Fruit fly (Drosophila melanogaster) whole organism, prepupa: Measurements from ENCODE around the gene CG1092.
A peak's percentile ranks its signal among the peaks of the same experiment; 100 is the strongest.

ENCODE experiments used
- Blimp-1 ChIP-seq: fragments of 200-800 bp; sonication (Bioruptor generic); optimal IDR thresholded peaks from 3 replicates; lab custom pipeline; 2017; ENCODE audit warnings: missing biosample characterization, missing genetic modification characterization, mild to moderate bottlenecking, moderate library complexity, missing genetic modification reagents
- CG10631 ChIP-seq: fragments of 200-800 bp; sonication (Bioruptor generic); optimal IDR thresholded peaks from 2 replicates; lab custom pipeline; 2016; ENCODE audit warnings: missing biosample characterization, missing genetic modification characterization
- CG10669 ChIP-seq: fragments of 200-800 bp; sonication (Bioruptor generic); optimal IDR thresholded peaks from 3 replicates; lab custom pipeline; 2018; ENCODE audit warnings: missing biosample characterization, mild to moderate bottlenecking, missing genetic modification characterization, moderate library complexity
- CG11762 ChIP-seq: fragments of 200-800 bp; sonication (Bioruptor generic); optimal IDR thresholded peaks from 3 replicates; lab custom pipeline; 2016; ENCODE audit warnings: missing biosample characterization, missing genetic modification characterization; ENCODE audit not compliant: insufficient read depth
- CG1621 ChIP-seq: fragments of 200-800 bp; sonication (Bioruptor generic); optimal IDR thresholded peaks from 3 replicates; lab custom pipeline; 2018; ENCODE audit warnings: missing biosample characterization, mild to moderate bottlenecking, missing genetic modification characterization
- CG16779 ChIP-seq: fragments of 200-800 bp; sonication (Bioruptor generic); optimal IDR thresholded peaks from 3 replicates; lab custom pipeline; 2017; ENCODE audit warnings: missing biosample characterization, mild to moderate bottlenecking, missing genetic modification characterization
- CG34406 ChIP-seq: fragments of 200-800 bp; sonication (Bioruptor generic); optimal IDR thresholded peaks from 3 replicates; lab custom pipeline; 2016; ENCODE audit warnings: missing biosample characterization, missing genetic modification characterization
- CG3919 ChIP-seq: fragments of 200-800 bp; sonication (Bioruptor generic); optimal IDR thresholded peaks from 3 replicates; lab custom pipeline; 2016; ENCODE audit warnings: missing biosample characterization, missing genetic modification characterization
- CG6163 ChIP-seq: fragments of 200-800 bp; sonication (Bioruptor generic); IDR thresholded peaks from 3 replicates; pipeline ENCODE4 v1.3.6; 2022; ENCODE audit warnings: missing biosample characterization, missing genetic modification characterization
- CG6792 ChIP-seq: fragments of 200-800 bp; sonication (Bioruptor generic); optimal IDR thresholded peaks from 3 replicates; lab custom pipeline; 2016; ENCODE audit warnings: missing biosample characterization, missing genetic modification characterization
- CG6808 ChIP-seq: fragments of 200-800 bp; sonication (Bioruptor generic); optimal IDR thresholded peaks from 3 replicates; lab custom pipeline; 2017; ENCODE audit warnings: missing biosample characterization, missing genetic modification characterization, mild to moderate bottlenecking, moderate library complexity, missing genetic modification reagents
- CG6854 ChIP-seq: fragments of 200-800 bp; sonication (Bioruptor generic); optimal IDR thresholded peaks from 2 replicates; lab custom pipeline; 2017; ENCODE audit warnings: missing biosample characterization, mild to moderate bottlenecking, missing genetic modification characterization
- CG7368 ChIP-seq: fragments of 200-800 bp; sonication (Bioruptor generic); optimal IDR thresholded peaks from 3 replicates; lab custom pipeline; 2016; ENCODE audit warnings: missing biosample characterization, missing genetic modification characterization
- CG8119 ChIP-seq: fragments of 200-800 bp; sonication (Bioruptor generic); IDR thresholded peaks from 3 replicates; pipeline ENCODE4 v1.3.6; 2022; ENCODE audit warnings: missing biosample characterization, missing genetic modification characterization
- Eip78C ChIP-seq: fragments of 200-800 bp; sonication (Bioruptor generic); peaks from one replicate; lab custom pipeline; 2016; ENCODE audit warnings: missing biosample characterization, missing genetic modification characterization
- Eip93F ChIP-seq: fragments of 200-800 bp; sonication (Bioruptor generic); optimal IDR thresholded peaks from 2 replicates; lab custom pipeline; 2016; ENCODE audit warnings: missing biosample characterization, mild to moderate bottlenecking, missing genetic modification characterization
- Hr39 ChIP-seq: fragments of 200-800 bp; sonication (Bioruptor generic); optimal IDR thresholded peaks from 2 replicates; lab custom pipeline; 2016; ENCODE audit warnings: missing biosample characterization, missing genetic modification characterization
- Hr4 ChIP-seq: fragments of 200-800 bp; sonication (Bioruptor generic); optimal IDR thresholded peaks from 3 replicates; lab custom pipeline; 2016; ENCODE audit warnings: missing biosample characterization, missing genetic modification characterization
- OdsH ChIP-seq: fragments of 200-800 bp; sonication (Bioruptor generic); optimal IDR thresholded peaks from 3 replicates; lab custom pipeline; 2016; ENCODE audit warnings: missing biosample characterization, missing genetic modification characterization
- Smox ChIP-seq: fragments of 200-800 bp; sonication (Bioruptor generic); optimal IDR thresholded peaks from 3 replicates; lab custom pipeline; 2016; ENCODE audit warnings: missing biosample characterization, missing genetic modification characterization
- Sox102F ChIP-seq: fragments of 200-800 bp; sonication (Bioruptor generic); optimal IDR thresholded peaks from 2 replicates; lab custom pipeline; 2016; ENCODE audit warnings: missing biosample characterization, mild to moderate bottlenecking, missing genetic modification characterization
- Sox14 ChIP-seq: fragments of 200-800 bp; sonication (Bioruptor generic); optimal IDR thresholded peaks from 3 replicates; lab custom pipeline; 2016; ENCODE audit warnings: missing biosample characterization, missing genetic modification characterization
- cyc ChIP-seq: fragments of 200-800 bp; sonication (Bioruptor generic); optimal IDR thresholded peaks from 3 replicates; lab custom pipeline; 2016; ENCODE audit warnings: missing biosample characterization, missing genetic modification characterization
- dac ChIP-seq: fragments of 200-800 bp; sonication (Bioruptor generic); optimal IDR thresholded peaks from 2 replicates; lab custom pipeline; 2017; ENCODE audit warnings: missing biosample characterization, mild to moderate bottlenecking, missing genetic modification characterization
- dsx ChIP-seq: fragments of 200-800 bp; optimal IDR thresholded peaks from 3 replicates; lab custom pipeline; 2019; ENCODE audit warnings: missing biosample characterization, mild to moderate bottlenecking, missing genetic modification characterization, moderate library complexity; ENCODE audit not compliant: poor library complexity, severe bottlenecking
- esn ChIP-seq: fragments of 200-800 bp; sonication (Bioruptor generic); optimal IDR thresholded peaks from 2 replicates; lab custom pipeline; 2016; ENCODE audit warnings: missing biosample characterization, mild to moderate bottlenecking, missing genetic modification characterization, moderate library complexity
- fd85E ChIP-seq: fragments of 200-800 bp; sonication (Bioruptor generic); optimal IDR thresholded peaks from 3 replicates; lab custom pipeline; 2016; ENCODE audit warnings: missing biosample characterization, missing genetic modification characterization
- fkh ChIP-seq: fragments of 200-800 bp; sonication (Bioruptor generic); optimal IDR thresholded peaks from 3 replicates; lab custom pipeline; 2017; ENCODE audit warnings: missing biosample characterization, mild to moderate bottlenecking, missing genetic modification characterization, moderate library complexity
- lz ChIP-seq: fragments of 200-800 bp; sonication (Bioruptor generic); optimal IDR thresholded peaks from 3 replicates; lab custom pipeline; 2016; ENCODE audit warnings: missing biosample characterization, missing genetic modification characterization
- net ChIP-seq: fragments of 200-800 bp; sonication (Bioruptor generic); optimal IDR thresholded peaks from 3 replicates; lab custom pipeline; 2016; ENCODE audit warnings: missing biosample characterization, missing genetic modification characterization
- ss ChIP-seq, 2 experiments: fragments of 200-800 bp; sonication (Bioruptor generic); optimal IDR thresholded peaks; 2 replicates in 1 of 2; 3 replicates in 1 of 2; lab custom pipeline; 2017 to 2018; ENCODE audit warnings: mild to moderate bottlenecking in 2 of 2, missing biosample characterization in 2 of 2, missing genetic modification characterization in 2 of 2, moderate library complexity in 1 of 2
- svp ChIP-seq: fragments of 200-800 bp; sonication (Bioruptor generic); peaks from one replicate; lab custom pipeline; 2016; ENCODE audit warnings: missing biosample characterization, missing genetic modification characterization
- topi ChIP-seq: fragments of 200-800 bp; sonication (Bioruptor generic); optimal IDR thresholded peaks from 3 replicates; lab custom pipeline; 2016; ENCODE audit warnings: missing biosample characterization, missing genetic modification characterization
- vri ChIP-seq: fragments of 200-800 bp; sonication (Bioruptor generic); optimal IDR thresholded peaks from 3 replicates; lab custom pipeline; 2016; ENCODE audit warnings: missing biosample characterization, mild to moderate bottlenecking, missing genetic modification characterization

CG1092 gene

dm6 chr3R:4292185-4292584 lies 25.6 kb downstream of the CG1092 start:
- TF ChIP-seq Blimp-1 (GFP tag; lab: Kevin White, UChicago) (no peak), CG6808 (GFP tag; lab: Kevin White, UChicago) (no peak)
- TF ChIP-seq, all 60 proteins: peak for 0

- no peak for TF ChIP-seq lz (GFP tag; lab: Kevin White, UChicago)
- no peak for TF ChIP-seq CG34406 (GFP tag; lab: Kevin White, UChicago)
- no peak for TF ChIP-seq Smox (GFP tag; lab: Kevin White, UChicago)
- TF ChIP-seq fkh (GFP tag; lab: Kevin White, UChicago), result no peak
- no peak for TF ChIP-seq CG3919 (GFP tag; lab: Kevin White, UChicago)
- TF ChIP-seq CG6792 (GFP tag; lab: Kevin White, UChicago), result no peak
- TF ChIP-seq OdsH (GFP tag; lab: Kevin White, UChicago), result no peak
- TF ChIP-seq CG10669 (GFP tag; lab: Kevin White, UChicago), result no peak
Measured at dm6 chr3R:4294689-4295088, 28.1 kb downstream of the CG1092 start, which contains the start of gene Nepl11. Gene Nepl11, minus strand, starts transcription at chr3R:4294840.

- TF ChIP-seq vri (GFP tag; lab: Kevin White, UChicago), result peak; percentile 57
- no peak for TF ChIP-seq Hr39
- peak; percentile 64 for TF ChIP-seq svp (GFP tag; lab: Kevin White, UChicago)
- TF ChIP-seq CG11762 (GFP tag; lab: Kevin White, UChicago), result no peak
- no peak for TF ChIP-seq dac
- no peak for TF ChIP-seq Smox (GFP tag; lab: Kevin White, UChicago)
- no peak for TF ChIP-seq Eip93F (GFP tag; lab: Kevin White, UChicago)
- no peak for TF ChIP-seq fd85E (GFP tag; lab: Kevin White, UChicago)
- TF ChIP-seq Eip78C (GFP tag; lab: Kevin White, UChicago), result peak; percentile 9
- no peak for TF ChIP-seq ss (GFP tag; optimal IDR thresholded peaks at IDR 0.05; lab: Kevin White, UChicago)
- TF ChIP-seq CG16779 (tag; lab: Kevin White, UChicago), result no peak
- no peak for TF ChIP-seq net (GFP tag; lab: Kevin White, UChicago)
Measured at dm6 chr3R:4301485-4301884, 34.9 kb downstream of the CG1092 start.

dm6 chr3R:4307664-4308416 lies 41.3 kb downstream of the CG1092 start, which contains the start of gene MP1:
Gene MP1, plus strand, starts transcription at chr3R:4307908.
- TF ChIP-seq fd85E (GFP tag; lab: Kevin White, UChicago), result peak; percentile 35
- peak in 1 of 2 experiments; percentile 47 for TF ChIP-seq ss (GFP tag; optimal IDR thresholded peaks at IDR 0.05; lab: Kevin White, UChicago)
- TF ChIP-seq CG7368 (GFP tag; lab: Kevin White, UChicago), result no peak
- TF ChIP-seq svp (GFP tag; lab: Kevin White, UChicago), result peak; percentile 96
- TF ChIP-seq esn (GFP tag; lab: Kevin White, UChicago), result peak; percentile 23
- no peak for TF ChIP-seq dsx (GFP tag; lab: Kevin White, UChicago)
- TF ChIP-seq CG10631, result no peak
- TF ChIP-seq CG11762 (GFP tag; lab: Kevin White, UChicago), result no peak
- TF ChIP-seq cyc (GFP tag; lab: Kevin White, UChicago), result no peak
- TF ChIP-seq CG8119 (GFP tag; lab: Robert Waterston, UW), result no peak
- no peak for TF ChIP-seq Hr4 (GFP tag; lab: Kevin White, UChicago)
- TF ChIP-seq Sox14 (GFP tag; lab: Kevin White, UChicago), result peak; percentile 16
- TF ChIP-seq CG10669 (GFP tag; lab: Kevin White, UChicago), result no peak
- peak; percentile 77 for TF ChIP-seq Eip78C (GFP tag; lab: Kevin White, UChicago)
- TF ChIP-seq CG1621, result peak; percentile 78
- peak; percentile 41 for TF ChIP-seq Sox102F (GFP tag; lab: Kevin White, UChicago)
- TF ChIP-seq Hr39, result no peak
- TF ChIP-seq fkh (GFP tag; lab: Kevin White, UChicago), result no peak
- TF ChIP-seq topi (GFP tag; lab: Kevin White, UChicago), result peak; percentile 1
- no peak for TF ChIP-seq CG6163 (GFP tag; lab: Robert Waterston, UW)
- TF ChIP-seq vri (GFP tag; lab: Kevin White, UChicago), result peak; percentile 21
- peak; percentile 76 for TF ChIP-seq CG6854 (GFP tag; lab: Kevin White, UChicago)
- no peak for TF ChIP-seq net (GFP tag; lab: Kevin White, UChicago)
- TF ChIP-seq, all 60 proteins: peak for 11
